Fruit fly (Drosophila melanogaster): ENCODE results near the gene Exo84.

Exo84 gene

DNA sequence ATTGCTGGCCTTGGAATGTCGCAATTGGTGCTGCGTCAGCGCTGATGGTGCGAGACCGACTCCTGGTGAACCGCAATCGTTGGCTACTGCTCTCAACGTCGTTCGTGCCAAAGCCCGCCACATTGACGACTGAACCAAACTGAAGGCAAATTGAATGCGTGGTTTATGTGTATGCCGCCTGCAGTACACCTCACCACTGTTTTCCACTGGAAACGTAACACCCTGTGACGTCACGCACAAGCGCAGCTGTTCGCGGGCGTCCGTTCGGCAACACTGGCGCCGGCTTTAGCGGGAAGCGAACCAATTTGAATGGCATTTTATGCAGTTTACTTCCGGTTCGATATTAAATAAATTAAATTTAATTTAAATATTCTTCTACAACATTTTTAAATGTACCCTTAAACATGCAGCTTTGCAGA is 3.2 kb upstream of the Exo84 start, which contains the start of gene Cmpk (continued):
- peak; percentile 1 for TF ChIP-seq Bteb2 (GFP tag; optimal IDR thresholded peaks at IDR 0.05)
- TF ChIP-seq seq (GFP tag; IDR thresholded peaks at IDR 0.05): 0 out of 2 replicates have a peak, but pooled peaks have one; percentile 31
- peak; percentile 49 for TF ChIP-seq CG5180 (GFP tag; optimal IDR thresholded peaks at IDR 0.05)
- TF ChIP-seq lmd (GFP tag; IDR thresholded peaks at IDR 0.05): peak; percentile 37; the same call in 1 of the 2 replicates
- peak; percentile 38 for TF ChIP-seq HLH54F (GFP tag; optimal IDR thresholded peaks at IDR 0.05)
- TF ChIP-seq lilli (GFP tag; optimal IDR thresholded peaks at IDR 0.05): peak; percentile 48
- TF ChIP-seq stwl (tag; optimal IDR thresholded peaks at IDR 0.05): peak; percentile 61
- no peak for TF ChIP-seq CG1792 (GFP tag; optimal IDR thresholded peaks at IDR 0.05)
- TF ChIP-seq ro (GFP tag; IDR thresholded peaks at IDR 0.05): no peak
- peak; percentile 55 for TF ChIP-seq Side (GFP tag; optimal IDR thresholded peaks at IDR 0.05)
- no peak for TF ChIP-seq CG32772 (GFP tag; IDR thresholded peaks at IDR 0.05)
- TF ChIP-seq CG14710 (tag; optimal IDR thresholded peaks at IDR 0.05): peak; percentile 81
- TF ChIP-seq CG10366 (GFP tag; IDR thresholded peaks at IDR 0.05): peak; percentile 59
- peak; percentile 69 for TF ChIP-seq sug (tag; optimal IDR thresholded peaks at IDR 0.05)
- TF ChIP-seq Six4 (GFP tag; optimal IDR thresholded peaks at IDR 0.05): peak; percentile 60
- TF ChIP-seq CG14050 (GFP tag; IDR thresholded peaks at IDR 0.05): peak; percentile 43
- TF ChIP-seq CG12219 (GFP tag; optimal IDR thresholded peaks at IDR 0.05): peak; percentile 48
- TF ChIP-seq CG3838 (GFP tag; optimal IDR thresholded peaks at IDR 0.05): no peak
- TF ChIP-seq CG6854 (GFP tag; optimal IDR thresholded peaks at IDR 0.05): peak; percentile 74
- TF ChIP-seq CG30403 (GFP tag; optimal IDR thresholded peaks at IDR 0.05): peak; percentile 36
- TF ChIP-seq NFAT (GFP tag; IDR thresholded peaks at IDR 0.05): peak; percentile 73; the same call in 1 of the 2 replicates
- TF ChIP-seq dmrt99B (tag; optimal IDR thresholded peaks at IDR 0.05): peak; percentile 63
- TF ChIP-seq CG1024 (GFP tag; IDR thresholded peaks at IDR 0.05): peak; percentile 47
- peak; percentile 78 for TF ChIP-seq zfh1 (GFP tag; IDR thresholded peaks at IDR 0.05)
- peak; percentile 63 for TF ChIP-seq Bgb (GFP tag; IDR thresholded peaks at IDR 0.05; ENCODE audit: partially characterized antibody)
- TF ChIP-seq CG5245 (GFP tag; optimal IDR thresholded peaks at IDR 0.05): peak; percentile 1
- no peak for TF ChIP-seq usp (GFP tag; optimal IDR thresholded peaks at IDR 0.05)
- TF ChIP-seq zfh2 (GFP tag; optimal IDR thresholded peaks at IDR 0.05): peak; percentile 68
- TF ChIP-seq CG3847 (GFP tag; IDR thresholded peaks at IDR 0.05): 0 out of 2 replicates have a peak, but pooled peaks have one; percentile 52
- TF ChIP-seq Mes4 (GFP tag; optimal IDR thresholded peaks at IDR 0.05): peak; percentile 39
- no peak for TF ChIP-seq btn (GFP tag; optimal IDR thresholded peaks at IDR 0.05)
- TF ChIP-seq bab2 (GFP tag; optimal IDR thresholded peaks at IDR 0.05): peak; percentile 12
- peak; percentile 29 for TF ChIP-seq BEAF-32 (GFP tag; optimal IDR thresholded peaks at IDR 0.05)
- no peak for TF ChIP-seq HmgD (GFP tag; optimal IDR thresholded peaks at IDR 0.05)
- TF ChIP-seq HLHmδ (GFP tag; optimal IDR thresholded peaks at IDR 0.05): peak; percentile 91
- TF ChIP-seq MBD-R2 (GFP tag; IDR thresholded peaks at IDR 0.05): peak; percentile 82
- TF ChIP-seq twi (tag; optimal IDR thresholded peaks at IDR 0.05): peak; percentile 47
- TF ChIP-seq CG11398 (GFP tag; optimal IDR thresholded peaks at IDR 0.05): peak; percentile 23
- TF ChIP-seq NC2α (GFP tag; optimal IDR thresholded peaks at IDR 0.05): no peak
- no peak for TF ChIP-seq CG8765 (GFP tag; IDR thresholded peaks at IDR 0.05)
- TF ChIP-seq dimm (GFP tag; IDR thresholded peaks at IDR 0.05): no peak
- peak; percentile 38 to 42 for TF ChIP-seq dpn (GFP tag; optimal IDR thresholded peaks at IDR 0.05)
- TF ChIP-seq fd3F (GFP tag; optimal IDR thresholded peaks at IDR 0.05): peak; percentile 35
- peak; percentile 12 for TF ChIP-seq CG18764 (GFP tag; optimal IDR thresholded peaks at IDR 0.05)
- TF ChIP-seq CG15601 (tag; optimal IDR thresholded peaks at IDR 0.05): peak; percentile 97
- TF ChIP-seq row (GFP tag; IDR thresholded peaks at IDR 0.05): peak; percentile 51; the same call in 2 of the 3 replicates
- TF ChIP-seq CG7357 (GFP tag; IDR thresholded peaks at IDR 0.05): peak; percentile 11; the same call in 1 of the 3 replicates
- TF ChIP-seq CG11695 (GFP tag; IDR thresholded peaks at IDR 0.05): 0 out of 3 replicates have a peak, but pooled peaks have one; percentile 16
- peak; percentile 76 for TF ChIP-seq HmgZ (tag; optimal IDR thresholded peaks at IDR 0.05)
- TF ChIP-seq CG10565 (GFP tag; optimal IDR thresholded peaks at IDR 0.05): no peak
- TF ChIP-seq CG8359 (GFP tag; optimal IDR thresholded peaks at IDR 0.05; ENCODE audit: borderline replicate concordance): peak; percentile 43

Measured in whole organism, embryonic.